Fruit fly (Drosophila melanogaster) whole organism, embryonic: ENCODE results near the gene CG13454.

Experiments used
- ATbp ChIP-seq: fragments of 200-800 bp; sonication (Bioruptor generic); optimal IDR thresholded peaks from 2 replicates; lab custom pipeline; 2017; ENCODE audit warnings: missing biosample characterization, mild to moderate bottlenecking, missing genetic modification characterization, missing genetic modification reagents
- Bgb ChIP-seq: fragments of 200-800 bp; sonication (Bioruptor generic); IDR thresholded peaks from 2 replicates; pipeline ENCODE4 v1.3.6; 2022; ENCODE audit warnings: missing biosample characterization, missing genetic modification characterization; ENCODE audit not compliant: partially characterized antibody
- CG10366 ChIP-seq: fragments of 200-800 bp; sonication (Bioruptor generic); IDR thresholded peaks from 2 replicates; pipeline ENCODE4 v1.3.6; 2022; ENCODE audit warnings: missing biosample characterization, missing genetic modification characterization
- CG10431 ChIP-seq: fragments of 200-800 bp; sonication (Bioruptor generic); optimal IDR thresholded peaks from 3 replicates; lab custom pipeline; 2018; ENCODE audit warnings: missing biosample characterization, mild to moderate bottlenecking, missing genetic modification characterization
- CG11398 ChIP-seq: fragments of 200-800 bp; sonication (Bioruptor generic); optimal IDR thresholded peaks from 2 replicates; lab custom pipeline; 2016; ENCODE audit warnings: missing biosample characterization, missing genetic modification characterization
- CG12071 ChIP-seq: fragments of 200-800 bp; sonication (Bioruptor generic); optimal IDR thresholded peaks from 3 replicates; lab custom pipeline; 2018; ENCODE audit warnings: missing biosample characterization, mild to moderate bottlenecking, missing genetic modification characterization
- CG12155 ChIP-seq: fragments of 200-800 bp; sonication (Bioruptor generic); optimal IDR thresholded peaks from 3 replicates; lab custom pipeline; 2016; ENCODE audit warnings: missing biosample characterization, missing genetic modification characterization
- CG12299 ChIP-seq: fragments of 200-800 bp; sonication (Bioruptor generic); optimal IDR thresholded peaks from 2 replicates; lab custom pipeline; 2018; ENCODE audit warnings: missing biosample characterization, mild to moderate bottlenecking, missing genetic modification characterization
- CG1832 ChIP-seq: fragments of 200-800 bp; sonication (Bioruptor generic); optimal IDR thresholded peaks from 2 replicates; lab custom pipeline; 2017; ENCODE audit warnings: missing biosample characterization, mild to moderate bottlenecking, missing genetic modification characterization, inconsistent platforms
- CG2199 ChIP-seq: fragments of 200-800 bp; sonication (Bioruptor generic); IDR thresholded peaks from 3 replicates; pipeline ENCODE4 v1.3.6; 2022; ENCODE audit warnings: missing biosample characterization, missing genetic modification characterization
- CG2678 ChIP-seq: fragments of 200-800 bp; sonication (Bioruptor generic); optimal IDR thresholded peaks from 3 replicates; lab custom pipeline; 2019; ENCODE audit warnings: missing biosample characterization, mild to moderate bottlenecking, missing genetic modification characterization, moderate library complexity
- CG34376 ChIP-seq: fragments of 200-800 bp; sonication (Bioruptor generic); optimal IDR thresholded peaks from 2 replicates; lab custom pipeline; 2018; ENCODE audit warnings: missing biosample characterization, mild to moderate bottlenecking, missing genetic modification characterization
- CG4707 ChIP-seq: fragments of 200-800 bp; sonication (Bioruptor generic); optimal IDR thresholded peaks from 2 replicates; lab custom pipeline; 2018; ENCODE audit warnings: missing biosample characterization, mild to moderate bottlenecking, missing genetic modification characterization, moderate library complexity
- CG6791 ChIP-seq: fragments of 200-800 bp; sonication (Bioruptor generic); IDR thresholded peaks from 3 replicates; pipeline ENCODE4 v1.3.6; 2022; ENCODE audit warnings: missing biosample characterization, missing genetic modification characterization; ENCODE audit not compliant: partially characterized antibody
- CG7928 ChIP-seq: fragments of 200-800 bp; sonication (Bioruptor generic); optimal IDR thresholded peaks from 2 replicates; lab custom pipeline; 2017; ENCODE audit warnings: missing biosample characterization, mild to moderate bottlenecking, missing genetic modification characterization
- CG7987 ChIP-seq: fragments of 200-800 bp; sonication (Bioruptor generic); optimal IDR thresholded peaks from 2 replicates; lab custom pipeline; 2018; ENCODE audit warnings: missing biosample characterization, mild to moderate bottlenecking, missing genetic modification characterization, moderate library complexity
- CG8924 ChIP-seq: fragments of 200-800 bp; optimal IDR thresholded peaks from 3 replicates; lab custom pipeline; 2019; ENCODE audit warnings: missing biosample characterization, mild to moderate bottlenecking, missing genetic modification characterization, moderate library complexity
- CG9609 ChIP-seq: fragments of 200-800 bp; sonication (Bioruptor generic); optimal IDR thresholded peaks from 3 replicates; lab custom pipeline; 2016; ENCODE audit warnings: missing biosample characterization, missing genetic modification characterization
- CG9876 ChIP-seq: fragments of 200-800 bp; sonication (Bioruptor generic); optimal IDR thresholded peaks from 2 replicates; lab custom pipeline; 2016; ENCODE audit warnings: missing biosample characterization, missing genetic modification characterization
- Dp ChIP-seq: fragments of 200-800 bp; sonication (Bioruptor generic); optimal IDR thresholded peaks from 2 replicates; lab custom pipeline; 2018; ENCODE audit warnings: missing biosample characterization, mild to moderate bottlenecking, missing genetic modification characterization, moderate library complexity
- Elba2 ChIP-seq: fragments of 200-800 bp; sonication (Bioruptor generic); optimal IDR thresholded peaks from 3 replicates; lab custom pipeline; 2016; ENCODE audit warnings: missing biosample characterization, missing genetic modification characterization
- Hr39 ChIP-seq: fragments of >200 bp; optimal IDR thresholded peaks from 2 replicates; lab custom pipeline; 2017
- Lim3 ChIP-seq: fragments of 200-800 bp; sonication (Bioruptor generic); IDR thresholded peaks from 2 replicates; pipeline ENCODE4 v1.3.6; 2022; ENCODE audit warnings: missing biosample characterization, missing genetic modification characterization
- NC2β ChIP-seq: fragments of 200-800 bp; sonication (Bioruptor generic); optimal IDR thresholded peaks from 2 replicates; lab custom pipeline; 2016; ENCODE audit warnings: missing biosample characterization, missing genetic modification characterization
- Spps ChIP-seq: fragments of 200-800 bp; sonication (Bioruptor generic); optimal IDR thresholded peaks from 2 replicates; lab custom pipeline; 2018; ENCODE audit warnings: missing biosample characterization, mild to moderate bottlenecking, missing genetic modification characterization
- Usf ChIP-seq: fragments of 200-800 bp; sonication (Bioruptor generic); optimal IDR thresholded peaks from 2 replicates; lab custom pipeline; 2017; ENCODE audit warnings: missing genotype, missing biosample characterization, missing genetic modification characterization
- amos ChIP-seq: fragments of 200-800 bp; sonication (Bioruptor generic); IDR thresholded peaks from 2 replicates; pipeline ENCODE4 v1.3.6; 2022; ENCODE audit warnings: missing biosample characterization, missing genetic modification characterization; ENCODE audit not compliant: partially characterized antibody
- ash1 ChIP-seq: fragments of 200-800 bp; sonication (Bioruptor generic); optimal IDR thresholded peaks from 2 replicates; lab custom pipeline; 2018; ENCODE audit warnings: missing biosample characterization, mild to moderate bottlenecking, missing genetic modification characterization
- bab2 ChIP-seq: fragments of 200-800 bp; sonication (Bioruptor generic); optimal IDR thresholded peaks from 2 replicates; lab custom pipeline; 2016; ENCODE audit warnings: missing biosample characterization, missing genetic modification characterization
- br ChIP-seq: fragments of >200 bp; optimal IDR thresholded peaks from 2 replicates; lab custom pipeline; 2017
- cad ChIP-seq: fragments of >200 bp; optimal IDR thresholded peaks from 2 replicates; lab custom pipeline; 2017; ENCODE audit warnings: missing biosample characterization, missing genetic modification characterization
- chm ChIP-seq: fragments of 200-800 bp; sonication (Bioruptor generic); IDR thresholded peaks from 2 replicates; pipeline ENCODE4 v1.3.6; 2022; ENCODE audit warnings: missing biosample characterization, missing genetic modification characterization
- chn ChIP-seq: fragments of 200-800 bp; sonication (Bioruptor generic); optimal IDR thresholded peaks from 2 replicates; lab custom pipeline; 2016; ENCODE audit warnings: missing biosample characterization, missing genetic modification characterization
- cwo ChIP-seq: fragments of 200-800 bp; sonication (Bioruptor generic); optimal IDR thresholded peaks from 3 replicates; lab custom pipeline; 2017; ENCODE audit warnings: missing biosample characterization, missing genetic modification characterization, mild to moderate bottlenecking, moderate library complexity, missing genetic modification reagents
- dimm ChIP-seq: fragments of 200-800 bp; sonication (Bioruptor generic); IDR thresholded peaks from 2 replicates; pipeline ENCODE4 v1.3.6; 2022; ENCODE audit warnings: missing biosample characterization, missing genetic modification characterization
- eyg ChIP-seq: fragments of 200-800 bp; sonication (Bioruptor generic); optimal IDR thresholded peaks from 3 replicates; lab custom pipeline; 2016; ENCODE audit warnings: missing biosample characterization, missing genetic modification characterization
- fd102C ChIP-seq: fragments of 200-800 bp; sonication (Bioruptor generic); optimal IDR thresholded peaks from 2 replicates; lab custom pipeline; 2018; ENCODE audit warnings: missing biosample characterization, mild to moderate bottlenecking, missing genetic modification characterization, moderate library complexity
- fd96Cb ChIP-seq: fragments of 200-800 bp; sonication (Bioruptor generic); optimal IDR thresholded peaks from 2 replicates; lab custom pipeline; 2018; ENCODE audit warnings: missing biosample characterization, mild to moderate bottlenecking, missing genetic modification characterization, moderate library complexity
- gro ChIP-seq: fragments of 200-800 bp; sonication (Bioruptor generic); optimal IDR thresholded peaks from 2 replicates; lab custom pipeline; 2016; ENCODE audit warnings: missing biosample characterization, missing genetic modification characterization
- otp ChIP-seq: fragments of 200-800 bp; sonication (Bioruptor generic); IDR thresholded peaks from 3 replicates; pipeline ENCODE4, ENCODE4 v1.3.6; 2022; ENCODE audit warnings: missing biosample characterization, missing genetic modification characterization
- pan ChIP-seq, 4 experiments: fragments of >200 bp in 3 of 4; fragments of 200-800 bp in 1 of 4; sonication (Bioruptor generic) in 1 of 4; optimal IDR thresholded peaks in 3 of 4; IDR thresholded peaks in 1 of 4; 2 replicates each; pipeline versions ENCODE4 v1.3.6 to Lab custom; 2017 to 2022; ENCODE audit warnings: missing biosample characterization in 2 of 4, missing genetic modification characterization in 2 of 4, mixed read lengths in 1 of 4
- pho ChIP-seq: fragments of 200-800 bp; sonication (Bioruptor generic); optimal IDR thresholded peaks from 2 replicates; lab custom pipeline; 2016; ENCODE audit warnings: missing biosample characterization, missing genetic modification characterization
- pita ChIP-seq: fragments of 200-800 bp; sonication (Bioruptor generic); optimal IDR thresholded peaks from 2 replicates; lab custom pipeline; 2017; ENCODE audit warnings: missing biosample characterization, mild to moderate bottlenecking, missing genetic modification characterization
- sc ChIP-seq, 3 experiments: fragments of >200 bp in 2 of 3; fragments of 200-800 bp in 1 of 3; sonication (Bioruptor generic) in 1 of 3; optimal IDR thresholded peaks; 2 replicates in 2 of 3; 3 replicates in 1 of 3; lab custom pipeline; 2017; ENCODE audit warnings: mild to moderate bottlenecking in 1 of 3, missing biosample characterization in 1 of 3, missing genetic modification characterization in 1 of 3, missing genetic modification reagents in 1 of 3
- shn ChIP-seq: fragments of 200-800 bp; sonication (Bioruptor generic); optimal IDR thresholded peaks from 3 replicates; lab custom pipeline; 2016; ENCODE audit warnings: missing biosample characterization, missing genetic modification characterization
- sima ChIP-seq: fragments of 200-800 bp; sonication (Bioruptor generic); optimal IDR thresholded peaks from 2 replicates; lab custom pipeline; 2016; ENCODE audit warnings: missing biosample characterization, missing genetic modification characterization
- slbo ChIP-seq: fragments of 200-800 bp; sonication (Bioruptor generic); IDR thresholded peaks from 2 replicates; pipeline ENCODE4 v1.3.6; 2022; ENCODE audit warnings: missing biosample characterization, missing genetic modification characterization
- sna ChIP-seq: fragments of 200-800 bp; sonication (Bioruptor generic); IDR thresholded peaks from 2 replicates; pipeline ENCODE4 v1.3.6; 2022; ENCODE audit warnings: missing biosample characterization, missing genetic modification characterization; ENCODE audit not compliant: partially characterized antibody
- tio ChIP-seq: fragments of 200-800 bp; sonication (Bioruptor generic); optimal IDR thresholded peaks from 2 replicates; lab custom pipeline; 2017; ENCODE audit warnings: missing biosample characterization, missing genetic modification characterization, inconsistent platforms
- zen ChIP-seq: fragments of 200-800 bp; sonication (Bioruptor generic); optimal IDR thresholded peaks from 3 replicates; lab custom pipeline; 2018; ENCODE audit warnings: missing biosample characterization, mild to moderate bottlenecking, missing genetic modification characterization, moderate library complexity

Gene CG13454

DNA sequence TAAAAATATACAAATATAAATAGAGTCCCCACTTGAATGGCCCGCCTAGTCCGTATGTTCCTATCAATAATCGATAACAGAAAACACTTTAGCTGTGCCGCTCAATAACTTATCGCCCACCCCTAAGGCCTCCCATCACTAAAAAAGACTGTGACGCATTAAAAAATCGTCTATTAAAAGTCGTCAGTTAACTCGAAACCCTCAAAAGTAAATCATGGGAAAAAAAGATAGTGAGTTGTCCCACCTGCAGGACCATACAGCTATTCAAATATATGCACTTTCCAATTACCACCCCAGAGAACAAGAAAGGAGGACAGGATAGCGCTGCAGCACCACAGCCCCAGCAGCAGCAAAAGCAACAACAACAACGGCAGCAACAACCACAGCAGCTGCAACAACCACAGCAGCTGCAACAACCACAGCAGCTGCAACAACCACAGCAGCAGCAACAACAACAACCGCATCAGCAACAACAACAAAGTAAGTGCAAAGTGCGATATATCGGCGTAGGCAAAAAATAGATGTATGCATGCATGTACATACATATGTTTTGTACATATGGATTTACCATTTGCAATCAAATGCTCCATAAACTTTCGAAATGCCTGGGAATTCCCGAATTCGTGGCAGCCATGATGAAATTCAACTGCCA, 37.3 kb upstream of the CG13454 start, which contains the start of gene AGO2 (continued):
- TF ChIP-seq zen (no peak), sc (optimal IDR thresholded peaks at IDR 0.05; lab: Kevin White, UChicago) (no peak), sc (GFP tag; optimal IDR thresholded peaks at IDR 0.05; lab: Kevin White, UChicago) (no peak), CG10366 (no peak), amos (peak; percentile 74), chm (no peak; the same call in 1 of the 2 replicates), tio (GFP tag; lab: Kevin White, UChicago) (no peak), CG9876 (GFP tag; lab: Kevin White, UChicago) (no peak), CG8924 (tag; lab: Kevin White, UChicago) (peak; percentile 38), sna (GFP tag; lab: Robert Waterston, UW) (peak; percentile 60), CG4707 (GFP tag; lab: Kevin White, UChicago) (no peak), CG12071 (GFP tag; lab: Kevin White, UChicago) (no peak), cwo (peak; percentile 19), pita (GFP tag; lab: Kevin White, UChicago) (peak; percentile 62), Hr39 (lab: Kevin White, UChicago) (no peak), CG7987 (GFP tag; lab: Kevin White, UChicago) (no peak), bab2 (no peak), CG10431 (GFP tag; lab: Kevin White, UChicago) (peak; percentile 61), ash1 (no peak), Dp (GFP tag; lab: Kevin White, UChicago) (peak; percentile 92), CG2199 (0 out of 3 replicates have a peak, but pooled peaks have one; percentile 46), CG1832 (GFP tag; lab: Kevin White, UChicago) (no peak), Bgb (GFP tag; lab: Robert Waterston, UW) (peak; percentile 82), CG12299 (tag; lab: Kevin White, UChicago) (peak; percentile 24), br (no peak), CG12155 (GFP tag; lab: Kevin White, UChicago) (no peak), CG11398 (peak; percentile 8), fd102C (GFP tag; lab: Kevin White, UChicago) (no peak), Elba2 (GFP tag; lab: Kevin White, UChicago) (no peak), eyg (GFP tag; lab: Kevin White, UChicago) (peak; percentile 0), cad (GFP tag; lab: Kevin White, UChicago) (no peak), CG7928 (GFP tag; lab: Kevin White, UChicago) (no peak), slbo (GFP tag; lab: Robert Waterston, UW) (no peak), CG6791 (peak; percentile 70; the same call in 1 of the 3 replicates), shn (GFP tag; lab: Kevin White, UChicago) (peak; percentile 1), gro (GFP tag; lab: Kevin White, UChicago) (no peak), CG34376 (peak; percentile 12), fd96Cb (tag; lab: Kevin White, UChicago) (no peak), sima (GFP tag; lab: Kevin White, UChicago) (no peak), pho (GFP tag; lab: Kevin White, UChicago) (peak; percentile 10), Spps (no peak), Usf (GFP tag; lab: Kevin White, UChicago) (no peak), otp (no peak), chn (GFP tag; lab: Kevin White, UChicago) (no peak), ATbp (GFP tag; lab: Kevin White, UChicago) (no peak), NC2β (GFP tag; lab: Kevin White, UChicago) (no peak), Lim3 (GFP tag; lab: Robert Waterston, UW) (no peak), pan (optimal IDR thresholded peaks at IDR 0.05; lab: Kevin White, UChicago) (no peak), pan (GFP tag; optimal IDR thresholded peaks at IDR 0.05 in 1 of 2, IDR thresholded peaks at IDR 0.05 in 1 of 2) (no peak), CG9609 (GFP tag; lab: Kevin White, UChicago) (no peak), dimm (no peak), CG2678 (no peak)
